Fruit fly (Drosophila melanogaster) whole organism, embryonic: ENCODE data around the gene kek6.

Experiments
- CG1024 ChIP-seq: fragments of 200-800 bp; sonication (Bioruptor generic); IDR thresholded peaks from 2 replicates; pipeline ENCODE4 v1.3.6; 2022; ENCODE audit warnings: missing biosample characterization, missing genetic modification characterization
- CG10431 ChIP-seq: fragments of 200-800 bp; sonication (Bioruptor generic); optimal IDR thresholded peaks from 3 replicates; lab custom pipeline; 2018; ENCODE audit warnings: missing biosample characterization, mild to moderate bottlenecking, missing genetic modification characterization
- CG11695 ChIP-seq: fragments of 200-800 bp; sonication (Bioruptor generic); IDR thresholded peaks from 3 replicates; pipeline ENCODE4 v1.3.6; 2022; ENCODE audit warnings: missing biosample characterization, missing genetic modification characterization
- CG11696 ChIP-seq: fragments of 200-800 bp; sonication (Bioruptor generic); IDR thresholded peaks from 2 replicates; pipeline ENCODE4 v1.3.6; 2022; ENCODE audit warnings: missing biosample characterization, missing genetic modification characterization
- CG12071 ChIP-seq: fragments of 200-800 bp; sonication (Bioruptor generic); optimal IDR thresholded peaks from 3 replicates; lab custom pipeline; 2018; ENCODE audit warnings: missing biosample characterization, mild to moderate bottlenecking, missing genetic modification characterization
- CG12155 ChIP-seq: fragments of 200-800 bp; sonication (Bioruptor generic); optimal IDR thresholded peaks from 3 replicates; lab custom pipeline; 2016; ENCODE audit warnings: missing biosample characterization, missing genetic modification characterization
- CG12659 ChIP-seq: fragments of 200-800 bp; sonication (Bioruptor generic); optimal IDR thresholded peaks from 3 replicates; lab custom pipeline; 2017; ENCODE audit warnings: mild to moderate bottlenecking, missing biosample characterization, missing genetic modification reagents, missing genetic modification characterization
- CG13296 ChIP-seq: fragments of 200-800 bp; sonication (Bioruptor generic); optimal IDR thresholded peaks from 3 replicates; lab custom pipeline; 2018; ENCODE audit warnings: missing biosample characterization, mild to moderate bottlenecking, missing genetic modification characterization
- CG15696 ChIP-seq: fragments of 200-800 bp; sonication (Bioruptor generic); optimal IDR thresholded peaks from 2 replicates; lab custom pipeline; 2019; ENCODE audit warnings: missing biosample characterization, mild to moderate bottlenecking, missing genetic modification characterization, moderate library complexity
- CG17829 ChIP-seq: fragments of 200-800 bp; optimal IDR thresholded peaks from 2 replicates; lab custom pipeline; 2019; ENCODE audit warnings: missing biosample characterization, mild to moderate bottlenecking, missing genetic modification characterization, moderate library complexity
- CG17912 ChIP-seq: fragments of 200-800 bp; sonication (Bioruptor generic); optimal IDR thresholded peaks from 2 replicates; lab custom pipeline; 2018; ENCODE audit warnings: missing biosample characterization, mild to moderate bottlenecking, missing genetic modification characterization
- CG31388 ChIP-seq: fragments of 200-800 bp; sonication (Bioruptor generic); optimal IDR thresholded peaks from 2 replicates; lab custom pipeline; 2016; ENCODE audit warnings: missing biosample characterization, missing genetic modification characterization
- CG32767 ChIP-seq: fragments of 200-800 bp; sonication (Bioruptor generic); IDR thresholded peaks from 2 replicates; pipeline ENCODE4 v1.3.6; 2022; ENCODE audit warnings: missing biosample characterization, missing genetic modification characterization
- CG4730 ChIP-seq: fragments of 200-800 bp; sonication (Bioruptor generic); IDR thresholded peaks from 2 replicates; pipeline ENCODE4 v1.3.6; 2022; ENCODE audit warnings: missing biosample characterization, missing genetic modification characterization
- CG4820 ChIP-seq: fragments of 200-800 bp; sonication (Bioruptor generic); optimal IDR thresholded peaks from 3 replicates; lab custom pipeline; 2016; ENCODE audit warnings: missing biosample characterization, missing genetic modification characterization
- CG6765 ChIP-seq: fragments of 200-800 bp; sonication (Bioruptor generic); optimal IDR thresholded peaks from 3 replicates; lab custom pipeline; 2017; ENCODE audit warnings: missing biosample characterization, mild to moderate bottlenecking, missing genetic modification characterization
- CG6791 ChIP-seq: fragments of 200-800 bp; sonication (Bioruptor generic); IDR thresholded peaks from 3 replicates; pipeline ENCODE4 v1.3.6; 2022; ENCODE audit warnings: missing biosample characterization, missing genetic modification characterization; ENCODE audit not compliant: partially characterized antibody
- CG8281 ChIP-seq: fragments of 200-800 bp; sonication (Bioruptor generic); optimal IDR thresholded peaks from 2 replicates; lab custom pipeline; 2018; ENCODE audit warnings: missing biosample characterization, mild to moderate bottlenecking, missing genetic modification characterization, moderate library complexity
- CG9727 ChIP-seq: fragments of 200-800 bp; sonication (Bioruptor generic); optimal IDR thresholded peaks from 3 replicates; lab custom pipeline; 2017; ENCODE audit warnings: missing biosample characterization, mild to moderate bottlenecking, missing genetic modification characterization
- D19B ChIP-seq: fragments of 200-800 bp; sonication (Bioruptor generic); optimal IDR thresholded peaks from 2 replicates; lab custom pipeline; 2017; ENCODE audit warnings: missing biosample characterization, mild to moderate bottlenecking, missing genetic modification characterization
- Dbx ChIP-seq: fragments of 200-800 bp; sonication (Bioruptor generic); IDR thresholded peaks from 3 replicates; pipeline ENCODE4 v1.3.6; 2022; ENCODE audit warnings: missing biosample characterization, missing genetic modification characterization
- Deaf1 ChIP-seq: fragments of 200-800 bp; optimal IDR thresholded peaks from 3 replicates; lab custom pipeline; 2019; ENCODE audit warnings: missing biosample characterization, mild to moderate bottlenecking, missing genetic modification characterization, moderate library complexity
- Dp ChIP-seq: fragments of 200-800 bp; sonication (Bioruptor generic); optimal IDR thresholded peaks from 2 replicates; lab custom pipeline; 2018; ENCODE audit warnings: missing biosample characterization, mild to moderate bottlenecking, missing genetic modification characterization, moderate library complexity
- Elba2 ChIP-seq: fragments of 200-800 bp; sonication (Bioruptor generic); optimal IDR thresholded peaks from 3 replicates; lab custom pipeline; 2016; ENCODE audit warnings: missing biosample characterization, missing genetic modification characterization
- Fer1 ChIP-seq: fragments of 200-800 bp; sonication (Bioruptor generic); optimal IDR thresholded peaks from 2 replicates; lab custom pipeline; 2017; ENCODE audit warnings: missing biosample characterization, mild to moderate bottlenecking, missing genetic modification characterization
- Hmr ChIP-seq: fragments of 200-800 bp; sonication (Bioruptor generic); optimal IDR thresholded peaks from 3 replicates; lab custom pipeline; 2017; ENCODE audit warnings: mild to moderate bottlenecking, missing biosample characterization, missing genetic modification reagents, missing genetic modification characterization
- Hr51 ChIP-seq, 2 experiments: fragments of 200-800 bp; sonication (Bioruptor generic); optimal IDR thresholded peaks; 2 replicates in 1 of 2; 3 replicates in 1 of 2; lab custom pipeline; 2016 to 2018; ENCODE audit warnings: missing biosample characterization in 2 of 2, missing genetic modification characterization in 2 of 2, mild to moderate bottlenecking in 1 of 2, moderate library complexity in 1 of 2
- Hr78 ChIP-seq, 2 experiments: fragments of 200-800 bp in 1 of 2; fragments of >200 bp in 1 of 2; sonication (Bioruptor generic) in 1 of 2; optimal IDR thresholded peaks; 2 replicates each; lab custom pipeline; 2017 to 2019; ENCODE audit warnings: missing biosample characterization in 2 of 2, missing genetic modification characterization in 2 of 2, mild to moderate bottlenecking in 1 of 2, moderate library complexity in 1 of 2
- Oaz ChIP-seq: fragments of 200-800 bp; sonication (Bioruptor generic); IDR thresholded peaks from 2 replicates; pipeline ENCODE4 v1.3.6; 2022; ENCODE audit warnings: missing biosample characterization, missing genetic modification characterization
- Sin3A ChIP-seq: fragments of >200 bp; optimal IDR thresholded peaks from 2 replicates; lab custom pipeline; 2018
- cas ChIP-seq: fragments of 200-800 bp; sonication (Bioruptor generic); IDR thresholded peaks from 2 replicates; pipeline ENCODE4 v1.3.6; 2022; ENCODE audit warnings: missing biosample characterization, missing genetic modification characterization
- corto ChIP-seq: fragments of 200-800 bp; sonication (Bioruptor generic); optimal IDR thresholded peaks from 2 replicates; lab custom pipeline; 2016; ENCODE audit warnings: missing biosample characterization, mild to moderate bottlenecking, missing genetic modification characterization, moderate library complexity
- dmrt99B ChIP-seq: fragments of 200-800 bp; sonication (Bioruptor generic); optimal IDR thresholded peaks from 2 replicates; lab custom pipeline; 2018; ENCODE audit warnings: missing biosample characterization, mild to moderate bottlenecking, missing genetic modification characterization, moderate library complexity
- fd96Cb ChIP-seq: fragments of 200-800 bp; sonication (Bioruptor generic); optimal IDR thresholded peaks from 2 replicates; lab custom pipeline; 2018; ENCODE audit warnings: missing biosample characterization, mild to moderate bottlenecking, missing genetic modification characterization, moderate library complexity
- fu2 ChIP-seq: fragments of 200-800 bp; sonication (Bioruptor generic); optimal IDR thresholded peaks from 2 replicates; lab custom pipeline; 2016; ENCODE audit warnings: missing biosample characterization, missing genetic modification characterization
- gce ChIP-seq: fragments of 200-800 bp; sonication (Bioruptor generic); IDR thresholded peaks from 3 replicates; pipeline ENCODE4 v1.3.6; 2022; ENCODE audit warnings: missing biosample characterization, missing genetic modification characterization
- gcm ChIP-seq: fragments of 200-800 bp; sonication (Bioruptor generic); optimal IDR thresholded peaks from 2 replicates; lab custom pipeline; 2019; ENCODE audit warnings: missing biosample characterization, mild to moderate bottlenecking, missing genetic modification characterization, moderate library complexity
- gfzf ChIP-seq: fragments of 200-800 bp; sonication (Bioruptor generic); optimal IDR thresholded peaks from 2 replicates; lab custom pipeline; 2016; ENCODE audit warnings: missing biosample characterization, mild to moderate bottlenecking, missing genetic modification characterization, moderate library complexity
- h ChIP-seq: fragments of >200 bp; optimal IDR thresholded peaks from 2 replicates; lab custom pipeline; 2017
- ham ChIP-seq: fragments of 200-800 bp; sonication (Bioruptor generic); IDR thresholded peaks from 2 replicates; pipeline ENCODE4 v1.3.6; 2022; ENCODE audit warnings: missing biosample characterization, missing genetic modification characterization
- ind ChIP-seq: fragments of 200-800 bp; sonication (Bioruptor generic); optimal IDR thresholded peaks from 3 replicates; lab custom pipeline; 2016; ENCODE audit warnings: missing biosample characterization, missing genetic modification characterization
- ken ChIP-seq: fragments of 200-800 bp; sonication (Bioruptor generic); IDR thresholded peaks from 3 replicates; pipeline ENCODE4 v1.3.6; 2022; ENCODE audit warnings: missing biosample characterization, missing genetic modification characterization
- lilli ChIP-seq: fragments of 200-800 bp; sonication (Bioruptor generic); optimal IDR thresholded peaks from 3 replicates; lab custom pipeline; 2016; ENCODE audit warnings: missing biosample characterization, missing genetic modification characterization
- nerfin-1 ChIP-seq: fragments of 200-800 bp; sonication (Bioruptor generic); optimal IDR thresholded peaks from 3 replicates; lab custom pipeline; 2019; ENCODE audit warnings: missing biosample characterization, mild to moderate bottlenecking, missing genetic modification characterization, moderate library complexity
- p53 ChIP-seq: fragments of 200-800 bp; sonication (Bioruptor generic); optimal IDR thresholded peaks from 2 replicates; lab custom pipeline; 2016; ENCODE audit warnings: missing biosample characterization, missing genetic modification characterization
- shn ChIP-seq: fragments of 200-800 bp; sonication (Bioruptor generic); optimal IDR thresholded peaks from 3 replicates; lab custom pipeline; 2016; ENCODE audit warnings: missing biosample characterization, missing genetic modification characterization
- sob ChIP-seq: fragments of 200-800 bp; sonication (Bioruptor generic); IDR thresholded peaks from 2 replicates; pipeline ENCODE4 v1.3.6; 2022; ENCODE audit warnings: missing biosample characterization, missing genetic modification characterization
- tin ChIP-seq: fragments of 200-800 bp; sonication (Bioruptor generic); optimal IDR thresholded peaks from 3 replicates; lab custom pipeline; 2016; ENCODE audit warnings: missing biosample characterization, missing genetic modification characterization
- tll ChIP-seq, 2 experiments: fragments of 200-800 bp in 1 of 2; fragments of >200 bp in 1 of 2; sonication (Bioruptor generic) in 1 of 2; optimal IDR thresholded peaks; 2 replicates each; lab custom pipeline; 2017 to 2019; ENCODE audit warnings: missing biosample characterization in 2 of 2, missing genetic modification characterization in 2 of 2, mild to moderate bottlenecking in 1 of 2, moderate library complexity in 1 of 2
- ttk ChIP-seq: fragments of 200-800 bp; sonication (Bioruptor generic); IDR thresholded peaks from 2 replicates; pipeline ENCODE4 v2.1.2; 2022; ENCODE audit warnings: missing biosample characterization, missing genetic modification characterization
- vnd ChIP-seq: fragments of 200-800 bp; sonication (Bioruptor generic); IDR thresholded peaks from 3 replicates; pipeline ENCODE4 v1.3.6; 2022; ENCODE audit warnings: missing biosample characterization, missing genetic modification characterization; ENCODE audit not compliant: partially characterized antibody
- z ChIP-seq: fragments of 200-800 bp; sonication (Bioruptor generic); IDR thresholded peaks from 3 replicates; pipeline ENCODE4 v1.3.6; 2022; ENCODE audit warnings: missing biosample characterization, missing genetic modification characterization

kek6 gene

dm6 chr3R:31690439-31690838 is 68.5 kb downstream of the kek6 start (continued):
- no peak for TF ChIP-seq ind
- no peak for TF ChIP-seq CG6765 (GFP tag; lab: Kevin White, UChicago)
- no peak for TF ChIP-seq Sin3A (lab: Kevin White, UChicago)
- no peak for TF ChIP-seq D19B (GFP tag; lab: Kevin White, UChicago)
- TF ChIP-seq Dbx = no peak
- TF ChIP-seq CG17912 = no peak
- peak in 1 of 2 experiments; percentile 24 for TF ChIP-seq tll (GFP tag; optimal IDR thresholded peaks at IDR 0.05; lab: Kevin White, UChicago)
- no peak for TF ChIP-seq CG13296 (GFP tag; lab: Kevin White, UChicago)
- TF ChIP-seq CG12155 (GFP tag; lab: Kevin White, UChicago) = no peak
- TF ChIP-seq shn = no peak
- TF ChIP-seq Hr51 (GFP tag; optimal IDR thresholded peaks at IDR 0.05; lab: Kevin White, UChicago) = no peak
- TF ChIP-seq CG8281 = peak; percentile 30
- TF ChIP-seq CG12071 (GFP tag; lab: Kevin White, UChicago) = no peak
- TF ChIP-seq CG31388 (GFP tag; lab: Kevin White, UChicago) = no peak
- no peak for TF ChIP-seq CG6791
- no peak for TF ChIP-seq ttk (GFP tag; lab: Robert Waterston, UW)
- no peak for TF ChIP-seq cas
- no peak for TF ChIP-seq CG4730 (GFP tag; lab: Robert Waterston, UW)
- TF ChIP-seq CG17829 (tag; lab: Kevin White, UChicago) = peak; percentile 9
- no peak for TF ChIP-seq ham (GFP tag; lab: Robert Waterston, UW)
- TF ChIP-seq CG12659 (GFP tag; lab: Kevin White, UChicago) = no peak
- no peak for TF ChIP-seq vnd (GFP tag; lab: Robert Waterston, UW)
- TF ChIP-seq z (GFP tag; lab: Robert Waterston, UW) = no peak
- TF ChIP-seq gfzf (GFP tag; lab: Kevin White, UChicago) = no peak
- 0 out of 2 replicates have a peak, but pooled peaks have one; percentile 15 for TF ChIP-seq CG32767 (GFP tag; lab: Robert Waterston, UW)
- TF ChIP-seq CG11695 (GFP tag; lab: Robert Waterston, UW) = no peak
- no peak for TF ChIP-seq Hr78 (GFP tag; optimal IDR thresholded peaks at IDR 0.05; lab: Kevin White, UChicago)
- no peak for TF ChIP-seq fu2 (GFP tag; lab: Kevin White, UChicago)
- TF ChIP-seq Deaf1 = peak; percentile 8
- TF ChIP-seq Hmr (GFP tag; lab: Kevin White, UChicago) = no peak
- no peak for TF ChIP-seq ken (GFP tag; lab: Robert Waterston, UW)
- no peak for TF ChIP-seq Dp (GFP tag; lab: Kevin White, UChicago)
- TF ChIP-seq CG11696 (GFP tag; lab: Robert Waterston, UW) = no peak
- no peak for TF ChIP-seq CG4820 (GFP tag; lab: Kevin White, UChicago)
- TF ChIP-seq sob (GFP tag; lab: Robert Waterston, UW) = no peak
- TF ChIP-seq dmrt99B (tag; lab: Kevin White, UChicago) = no peak
- TF ChIP-seq CG9727 = no peak
- no peak for TF ChIP-seq lilli (GFP tag; lab: Kevin White, UChicago)
- TF ChIP-seq fd96Cb = no peak
- no peak for TF ChIP-seq Fer1 (GFP tag; lab: Kevin White, UChicago)
- TF ChIP-seq CG10431 (GFP tag; lab: Kevin White, UChicago) = no peak
- no peak for TF ChIP-seq corto (GFP tag; lab: Kevin White, UChicago)
- no peak for TF ChIP-seq CG1024 (GFP tag; lab: Robert Waterston, UW)
- TF ChIP-seq h (lab: Kevin White, UChicago) = no peak
- no peak for TF ChIP-seq gce (GFP tag; lab: Robert Waterston, UW)
- TF ChIP-seq nerfin-1 = no peak
- TF ChIP-seq CG15696 (tag; lab: Kevin White, UChicago) = peak; percentile 11
- no peak for TF ChIP-seq Elba2 (GFP tag; lab: Kevin White, UChicago)
- no peak for TF ChIP-seq tin (GFP tag; lab: Kevin White, UChicago)
- TF ChIP-seq p53 (GFP tag; lab: Kevin White, UChicago) = no peak
- TF ChIP-seq Oaz = no peak
- no peak for TF ChIP-seq gcm (GFP tag; lab: Kevin White, UChicago)
